Worm (Caenorhabditis elegans) whole organism, L1 larva: ENCODE measurements around the gene M02B1.4.
A peak's percentile ranks its signal among the peaks of the same experiment; 100 is the strongest.

Experiments
- C16A3.4 ChIP-seq: fragments of 150-350 bp; optimal IDR thresholded peaks from 2 replicates; lab custom pipeline; 2014; ENCODE audit warnings: missing biosample characterization, missing genetic modification characterization
- ceh-82 ChIP-seq, 3 experiments: fragments of 150-350 bp in 1 of 3; sonication (generic microtip) in 2 of 3; optimal IDR thresholded peaks; 2 replicates each; lab custom pipeline; 2014 to 2017; ENCODE audit warnings: missing biosample characterization in 3 of 3, missing genetic modification characterization in 3 of 3
- ceh-88 ChIP-seq: fragments of 200-800 bp; sonication (Bioruptor generic); IDR thresholded peaks from 2 replicates; pipeline ENCODE4 v1.3.6; 2022; ENCODE audit warnings: missing genetic modification characterization, missing compliant biosample characterization
- ceh-90 ChIP-seq: sonication (generic microtip); optimal IDR thresholded peaks from 2 replicates; lab custom pipeline; 2016; ENCODE audit warnings: missing genetic modification characterization, missing compliant biosample characterization
- ces-1 ChIP-seq: fragments of 150-350 bp; optimal IDR thresholded peaks from 2 replicates; lab custom pipeline; 2014; ENCODE audit warnings: missing biosample characterization, missing genetic modification reagents, missing genetic modification characterization
- efl-1 ChIP-seq, 4 experiments: fragments of 150-350 bp; optimal IDR thresholded peaks in 3 of 4; peaks in 1 of 4; 1 replicate in 1 of 4; 2 replicates in 3 of 4; lab custom pipeline; 2014; ENCODE audit warnings: missing biosample characterization in 2 of 4, missing genetic modification characterization in 2 of 4, missing genetic modification reagents in 2 of 4
- efl-3 ChIP-seq: fragments of 200-800 bp; sonication (Bioruptor generic); optimal IDR thresholded peaks from 2 replicates; lab custom pipeline; 2018; ENCODE audit warnings: mild to moderate bottlenecking, missing genetic modification characterization, missing compliant biosample characterization
- egl-13 ChIP-seq: sonication (generic microtip); optimal IDR thresholded peaks from 2 replicates; lab custom pipeline; 2016; ENCODE audit warnings: missing genotype, missing genetic modification reagents, missing genetic modification characterization, missing compliant biosample characterization
- elt-3 ChIP-seq, 6 experiments: fragments of 150-350 bp in 1 of 6; sonication (generic microtip); optimal IDR thresholded peaks; 2 replicates each; lab custom pipeline; 2017 to 2018; ENCODE audit warnings: missing biosample characterization in 6 of 6, missing genetic modification characterization in 6 of 6, inconsistent platforms in 1 of 6
- ets-5 ChIP-seq: fragments of 200-800 bp; sonication (Bioruptor generic); IDR thresholded peaks from 2 replicates; pipeline ENCODE4 v1.3.6; 2022; ENCODE audit warnings: missing genetic modification characterization, missing compliant biosample characterization
- lin-15B ChIP-seq: fragments of 150-350 bp; sonication (generic microtip); optimal IDR thresholded peaks from 3 replicates; lab custom pipeline; 2014; ENCODE audit warnings: missing biosample characterization, missing genetic modification characterization
- mdl-1 ChIP-seq, 2 experiments: fragments of 150-350 bp; optimal IDR thresholded peaks; 2 replicates each; lab custom pipeline; 2014 to 2017; ENCODE audit warnings: missing biosample characterization in 2 of 2, missing genetic modification characterization in 2 of 2, inconsistent platforms in 1 of 2
- nhr-71 ChIP-seq: sonication (generic microtip); optimal IDR thresholded peaks from 2 replicates; lab custom pipeline; 2016; ENCODE audit warnings: mild to moderate bottlenecking, missing genetic modification characterization, moderate library complexity, missing compliant biosample characterization
- pax-3 ChIP-seq: fragments of 200-800 bp; sonication (Bioruptor generic); optimal IDR thresholded peaks from 2 replicates; lab custom pipeline; 2018; ENCODE audit warnings: mild to moderate bottlenecking, missing genetic modification characterization, moderate library complexity, missing compliant biosample characterization
- skn-1 ChIP-seq: fragments of 150-350 bp; optimal IDR thresholded peaks from 2 replicates; lab custom pipeline; 2014; ENCODE audit warnings: missing biosample characterization, missing genetic modification characterization
- snpc-4 ChIP-seq: fragments of 150-350 bp; optimal IDR thresholded peaks from 2 replicates; lab custom pipeline; 2014; ENCODE audit warnings: missing biosample characterization, missing genetic modification characterization
- sptf-1 ChIP-seq: fragments of 150-350 bp; optimal IDR thresholded peaks from 2 replicates; lab custom pipeline; 2014; ENCODE audit warnings: missing biosample characterization, missing genetic modification characterization
- swsn-7 ChIP-seq: sonication (generic microtip); optimal IDR thresholded peaks from 2 replicates; lab custom pipeline; 2016; ENCODE audit warnings: missing genetic modification characterization, missing compliant biosample characterization
- unc-130 ChIP-seq: fragments of 150-350 bp; optimal IDR thresholded peaks from 2 replicates; lab custom pipeline; 2017; ENCODE audit warnings: missing biosample characterization, missing genetic modification characterization, inconsistent platforms
- xbp-1 ChIP-seq: sonication (generic microtip); optimal IDR thresholded peaks from 2 replicates; lab custom pipeline; 2016; ENCODE audit warnings: missing genetic modification characterization, missing compliant biosample characterization

Gene M02B1.4

DNA sequence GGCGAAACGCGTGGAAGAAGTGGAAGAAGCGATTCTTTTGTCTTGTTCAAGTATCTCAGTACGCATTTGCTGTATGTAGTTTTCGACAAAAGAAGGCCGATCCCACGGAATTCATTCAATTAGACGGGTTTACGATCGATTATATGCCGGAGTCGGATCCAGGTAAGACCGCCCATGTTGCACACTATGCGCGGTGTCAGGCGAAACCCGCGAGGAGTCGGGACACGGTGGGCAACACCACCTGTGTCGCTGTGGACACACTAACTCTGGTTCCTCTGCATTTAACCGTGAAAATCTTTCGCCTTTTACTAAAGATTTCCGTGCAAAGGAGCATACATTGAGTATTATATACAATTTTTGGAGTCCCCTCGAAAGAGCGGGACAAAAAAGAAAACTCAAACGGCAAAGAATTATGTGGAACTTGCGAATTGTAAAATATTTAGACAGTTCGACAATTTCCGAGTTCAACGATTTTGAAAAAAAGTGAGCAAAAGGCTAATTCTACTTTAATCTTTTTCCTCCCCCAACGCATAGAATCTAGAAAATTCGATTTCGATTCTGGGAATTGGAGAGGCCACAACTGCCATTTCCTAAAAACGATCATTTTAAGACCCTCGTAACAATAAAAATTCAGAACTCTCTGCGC lies 43.2 kb downstream of the M02B1.4 start:
- TF ChIP-seq efl-3 (GFP tag; lab: Kevin White, UChicago) (no peak), egl-13 (tag; lab: Kevin White, UChicago) (no peak), snpc-4 (tag; lab: Kevin White, UChicago) (peak; percentile 51), lin-15B (tag; lab: Kevin White, UChicago) (no peak), ces-1 (GFP tag; lab: Kevin White, UChicago) (no peak), ceh-82 (tag; optimal IDR thresholded peaks at IDR 0.05; lab: Kevin White, UChicago) (no peak), xbp-1 (tag; lab: Kevin White, UChicago) (no peak)

DNA sequence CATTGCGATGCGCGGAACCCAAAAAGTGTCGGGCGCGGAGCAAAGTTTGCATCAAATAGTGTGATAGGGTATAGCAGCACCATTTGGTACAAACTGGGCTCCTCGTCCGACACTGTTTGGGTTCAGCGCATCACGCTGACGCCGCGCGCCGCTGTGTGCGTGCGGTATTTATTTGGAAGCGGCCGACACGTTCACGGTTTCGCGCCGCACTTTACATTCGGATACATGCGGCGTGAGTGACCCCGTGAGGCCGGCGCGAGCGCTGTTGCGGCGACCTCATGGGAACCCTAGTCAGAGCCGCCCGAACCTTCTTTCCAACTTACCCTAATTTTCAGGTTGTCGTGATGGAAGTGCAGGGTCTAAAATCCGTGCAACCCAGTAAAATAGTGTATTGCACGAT lies 44.1 kb downstream of the M02B1.4 start:
- no peak for TF ChIP-seq pax-3 (tag; lab: Kevin White, UChicago)
- TF ChIP-seq sptf-1 = no peak
- TF ChIP-seq swsn-7 = no peak
- TF ChIP-seq snpc-4 (tag; lab: Kevin White, UChicago) = no peak
- TF ChIP-seq unc-130 = no peak
- no peak for TF ChIP-seq mdl-1 (tag; optimal IDR thresholded peaks at IDR 0.05; lab: Kevin White, UChicago)
- no peak for TF ChIP-seq efl-1 (optimal IDR thresholded peaks at IDR 0.05; lab: Kevin White, UChicago)
- TF ChIP-seq efl-1 (GFP tag; optimal IDR thresholded peaks at IDR 0.05 in 1 of 2; lab: Kevin White, UChicago) = no peak
- TF ChIP-seq nhr-71 (tag; lab: Kevin White, UChicago) = no peak
- TF ChIP-seq lin-15B (tag; lab: Kevin White, UChicago) = no peak
- no peak for TF ChIP-seq ceh-88 (GFP tag; lab: Robert Waterston, UW)
- no peak for TF ChIP-seq elt-3 (tag; optimal IDR thresholded peaks at IDR 0.05; lab: Kevin White, UChicago)
- TF ChIP-seq skn-1 (tag; lab: Kevin White, UChicago) = no peak
- no peak for TF ChIP-seq ets-5
- TF ChIP-seq C16A3.4 (tag; lab: Kevin White, UChicago) = no peak
- no peak for TF ChIP-seq ceh-90 (tag; lab: Kevin White, UChicago)
